Worm (Caenorhabditis elegans): ENCODE results near the gene C32B5.15.

DNA sequence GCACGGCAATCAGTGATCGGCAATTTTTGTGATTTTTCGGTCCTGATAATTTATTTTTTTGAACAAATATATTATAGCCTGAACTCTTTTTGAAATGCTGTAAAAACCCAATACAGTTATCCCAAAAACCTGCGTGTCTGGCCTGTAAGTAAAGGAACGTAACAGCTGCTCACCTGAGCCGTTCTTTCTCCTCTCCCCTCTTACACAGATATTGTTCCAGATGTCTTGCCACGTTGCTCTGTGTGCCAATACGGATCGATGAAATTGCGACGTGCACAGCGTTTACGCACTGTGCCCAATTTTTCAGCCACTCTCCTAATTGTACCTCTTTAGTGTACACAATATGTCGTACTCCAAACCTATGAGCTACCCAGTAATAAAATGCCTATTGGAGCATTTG lies 14.1 kb downstream of the C32B5.15 start, which contains the start of gene sdz-4:
- no peak for TF ChIP-seq che-1 (tag; optimal IDR thresholded peaks at IDR 0.05)
- TF ChIP-seq pha-4 (tag; optimal IDR thresholded peaks at IDR 0.05), result no peak
- no peak for TF ChIP-seq rnt-1 (tag; optimal IDR thresholded peaks at IDR 0.05)
- no peak for TF ChIP-seq fkh-10 (GFP tag; optimal IDR thresholded peaks at IDR 0.05)
- no peak for TF ChIP-seq ceh-24 (tag; optimal IDR thresholded peaks at IDR 0.05)
- TF ChIP-seq sox-4 (tag; optimal IDR thresholded peaks at IDR 0.05), result no peak
- TF ChIP-seq lin-11 (tag; optimal IDR thresholded peaks at IDR 0.05), result no peak
- no peak for TF ChIP-seq sox-2 (GFP tag; IDR thresholded peaks at IDR 0.05)
- TF ChIP-seq unc-3 (GFP tag; conservative IDR thresholded peaks at IDR 0.05), result no peak
- no peak for TF ChIP-seq unc-3 (tag; optimal IDR thresholded peaks at IDR 0.05)

Data from whole organism, late embryonic.